Worm (Caenorhabditis elegans): ENCODE measurements around the gene C33D9.13.

ce11 chrIV:8743654-8744332, 41.3 kb downstream of the C33D9.13 start, which contains the start of gene F21D5.7:
- no peak for TF ChIP-seq dao-5 (tag; optimal IDR thresholded peaks at IDR 0.05)
- TF ChIP-seq him-1 (tag; optimal IDR thresholded peaks at IDR 0.05): no peak
- TF ChIP-seq W03F9.2 (tag; optimal IDR thresholded peaks at IDR 0.05): peak; percentile 92
